Worm (Caenorhabditis elegans): ENCODE data around the gene col-159.
A peak's percentile ranks its signal among the peaks of the same experiment; 100 is the strongest.

Gene col-159

ce11 chrV:13165244-13165643 lies 36.7 kb downstream of the col-159 start:
- TF ChIP-seq unc-39 (tag; optimal IDR thresholded peaks at IDR 0.05) (no peak), unc-55 (GFP tag; optimal IDR thresholded peaks at IDR 0.05) (no peak), blmp-1 (tag; optimal IDR thresholded peaks at IDR 0.05; ENCODE audit: insufficient read depth) (no peak), nhr-21 (tag; optimal IDR thresholded peaks at IDR 0.05) (no peak), snpc-4 (tag; optimal IDR thresholded peaks at IDR 0.05) (no peak), sma-3 (GFP tag; optimal IDR thresholded peaks at IDR 0.05) (no peak), ceh-16 (tag; optimal IDR thresholded peaks at IDR 0.05) (no peak), nhr-77 (tag; optimal IDR thresholded peaks at IDR 0.05) (no peak), fos-1 (tag; optimal IDR thresholded peaks at IDR 0.05) (no peak), mab-5 (tag; optimal IDR thresholded peaks at IDR 0.05) (no peak)

ce11 chrV:13163841-13164240 lies 38.1 kb downstream of the col-159 start:
- TF ChIP-seq zag-1 (tag; optimal IDR thresholded peaks at IDR 0.05): no peak
- TF ChIP-seq nhr-129 (tag; optimal IDR thresholded peaks at IDR 0.05): peak; percentile 28
- TF ChIP-seq gmeb-1 (tag; optimal IDR thresholded peaks at IDR 0.05): peak; percentile 34
- TF ChIP-seq crh-2 (tag; optimal IDR thresholded peaks at IDR 0.05): peak; percentile 19
- peak; percentile 19 for TF ChIP-seq sma-9 (GFP tag; optimal IDR thresholded peaks at IDR 0.05)
- TF ChIP-seq sma-9 (tag; optimal IDR thresholded peaks at IDR 0.05): no peak
- no peak for TF ChIP-seq nhr-23 (tag; optimal IDR thresholded peaks at IDR 0.05)
- peak; percentile 18 for TF ChIP-seq sma-3 (GFP tag; optimal IDR thresholded peaks at IDR 0.05)
- TF ChIP-seq aly-2 (tag; optimal IDR thresholded peaks at IDR 0.05): no peak
- TF ChIP-seq fos-1 (tag; optimal IDR thresholded peaks at IDR 0.05): peak; percentile 88

- TF ChIP-seq snpc-4 (tag; optimal IDR thresholded peaks at IDR 0.05) (peak; percentile 93), ceh-16 (tag; optimal IDR thresholded peaks at IDR 0.05) (no peak)
Observed at ce11 chrV:13162885-13163284, 39.1 kb downstream of the col-159 start.

ce11 chrV:13161052-13161451 lies 40.9 kb downstream of the col-159 start:
- TF ChIP-seq elt-3 (tag; optimal IDR thresholded peaks at IDR 0.05) (no peak), skn-1 (tag; optimal IDR thresholded peaks at IDR 0.05) (no peak), ama-1 (optimal IDR thresholded peaks at IDR 0.05) (no peak), crh-2 (tag; optimal IDR thresholded peaks at IDR 0.05) (no peak), gmeb-1 (tag; optimal IDR thresholded peaks at IDR 0.05) (no peak), nhr-23 (tag; optimal IDR thresholded peaks at IDR 0.05) (no peak), ztf-1 (GFP tag; conservative IDR thresholded peaks at IDR 0.05) (no peak), ceh-82 (tag; optimal IDR thresholded peaks at IDR 0.05) (no peak)

- TF ChIP-seq nhr-10 (tag; optimal IDR thresholded peaks at IDR 0.05): no peak
- no peak for TF ChIP-seq blmp-1 (tag; optimal IDR thresholded peaks at IDR 0.05; ENCODE audit: insufficient read depth)
- no peak for TF ChIP-seq sem-4 (tag; optimal IDR thresholded peaks at IDR 0.05)
- no peak for TF ChIP-seq crh-2 (tag; optimal IDR thresholded peaks at IDR 0.05)
- no peak for TF ChIP-seq sma-9 (GFP tag; optimal IDR thresholded peaks at IDR 0.05)
- no peak for TF ChIP-seq sma-9 (tag; optimal IDR thresholded peaks at IDR 0.05)
- no peak for TF ChIP-seq ama-1 (optimal IDR thresholded peaks at IDR 0.05)
- TF ChIP-seq dmd-4 (tag; optimal IDR thresholded peaks at IDR 0.05): no peak
- TF ChIP-seq lin-13 (GFP tag; optimal IDR thresholded peaks at IDR 0.05): no peak
- TF ChIP-seq ztf-11 (tag; optimal IDR thresholded peaks at IDR 0.05): no peak
- no peak for TF ChIP-seq gmeb-1 (tag; optimal IDR thresholded peaks at IDR 0.05)
- TF ChIP-seq unc-39 (tag; optimal IDR thresholded peaks at IDR 0.05): no peak
- TF ChIP-seq peb-1 (tag; optimal IDR thresholded peaks at IDR 0.05): no peak
- TF ChIP-seq Y55F3AM.14 (GFP tag; optimal IDR thresholded peaks at IDR 0.05): no peak
- no peak for TF ChIP-seq F13H6.1 (tag; optimal IDR thresholded peaks at IDR 0.05)
- TF ChIP-seq fos-1 (tag; optimal IDR thresholded peaks at IDR 0.05): no peak
- TF ChIP-seq nhr-77 (tag; optimal IDR thresholded peaks at IDR 0.05): no peak
- no peak for TF ChIP-seq unc-55 (GFP tag; optimal IDR thresholded peaks at IDR 0.05)
- no peak for TF ChIP-seq nhr-237 (tag; optimal IDR thresholded peaks at IDR 0.05)
- no peak for TF ChIP-seq zag-1 (tag; optimal IDR thresholded peaks at IDR 0.05)
Observed at ce11 chrV:13157073-13157472, 44.9 kb downstream of the col-159 start.

ce11 chrV:13154225-13154624 lies 47.8 kb downstream of the col-159 start:
- TF ChIP-seq nhr-23 (tag; optimal IDR thresholded peaks at IDR 0.05) (no peak), elt-1 (tag; optimal IDR thresholded peaks at IDR 0.05) (no peak), ztf-1 (GFP tag; conservative IDR thresholded peaks at IDR 0.05) (no peak), nhr-6 (tag; optimal IDR thresholded peaks at IDR 0.05) (no peak), ceh-82 (tag; optimal IDR thresholded peaks at IDR 0.05) (no peak), gmeb-1 (tag; optimal IDR thresholded peaks at IDR 0.05) (no peak), nhr-11 (tag; optimal IDR thresholded peaks at IDR 0.05) (no peak), mbf-1 (tag; optimal IDR thresholded peaks at IDR 0.05) (no peak), lin-13 (GFP tag; optimal IDR thresholded peaks at IDR 0.05) (no peak), lin-39 (tag; optimal IDR thresholded peaks at IDR 0.05) (no peak), unc-39 (tag; optimal IDR thresholded peaks at IDR 0.05) (no peak), nhr-129 (tag; optimal IDR thresholded peaks at IDR 0.05) (no peak), nhr-21 (tag; optimal IDR thresholded peaks at IDR 0.05) (no peak)

Data from whole organism, L2 larva.